Worm (Caenorhabditis elegans): ENCODE results near the gene F37B4.15.

DNA sequence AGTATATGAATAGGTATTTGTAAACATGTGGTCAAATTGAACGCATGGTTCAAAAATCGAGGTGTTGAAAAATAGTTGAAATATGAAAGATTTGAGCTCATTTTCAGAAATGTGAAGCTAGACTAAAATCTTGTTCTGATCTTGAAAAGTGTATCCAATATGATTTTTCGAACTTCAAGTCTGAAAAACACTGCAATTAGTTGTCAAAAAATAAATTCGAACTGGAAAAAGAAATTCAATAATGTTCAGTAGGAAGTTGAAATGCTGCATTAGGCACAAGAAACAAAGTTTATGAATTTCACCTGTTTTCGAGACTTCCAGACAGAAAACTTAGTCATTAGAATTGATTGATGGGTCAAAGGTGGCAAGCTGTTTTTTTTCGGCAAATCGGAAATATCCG is 30.5 kb upstream of the F37B4.15 start, which contains the start of gene srh-270:
- TF ChIP-seq dao-5 (tag; optimal IDR thresholded peaks at IDR 0.05): no peak
- no peak for TF ChIP-seq him-1 (tag; optimal IDR thresholded peaks at IDR 0.05)
